Worm (Caenorhabditis elegans): Measurements from ENCODE around the gene nuo-3.

nuo-3 gene

ce11 chrIV:14793900-14794624 is 3.3 kb downstream of the nuo-3 start (continued):
- 0 out of 2 replicates have a peak, but pooled peaks have one; percentile 6 for TF ChIP-seq pbrm-1 (GFP tag; IDR thresholded peaks at IDR 0.05)
- TF ChIP-seq C06A6.2 (GFP tag; conservative IDR thresholded peaks at IDR 0.05) = no peak
- no peak for TF ChIP-seq tlf-1 (GFP tag; optimal IDR thresholded peaks at IDR 0.05)
- TF ChIP-seq ztf-28 (GFP tag; IDR thresholded peaks at IDR 0.05) = no peak
- TF ChIP-seq B0035.1 (tag; optimal IDR thresholded peaks at IDR 0.05) = no peak
- no peak for TF ChIP-seq lsl-1 (GFP tag; optimal IDR thresholded peaks at IDR 0.05)
- no peak for TF ChIP-seq chd-7 (tag; optimal IDR thresholded peaks at IDR 0.05)
- no peak for TF ChIP-seq ccch-3 (GFP tag; optimal IDR thresholded peaks at IDR 0.05)
- TF ChIP-seq K12H6.12 (tag; optimal IDR thresholded peaks at IDR 0.05) = peak; percentile 66
- no peak for TF ChIP-seq egl-18 (GFP tag; IDR thresholded peaks at IDR 0.05)
- TF ChIP-seq ztf-26 (tag; optimal IDR thresholded peaks at IDR 0.05) = peak; percentile 43
- no peak for TF ChIP-seq ztf-22 (GFP tag; optimal IDR thresholded peaks at IDR 0.05)
- peak; percentile 15 for TF ChIP-seq snpc-4 (GFP tag; optimal IDR thresholded peaks at IDR 0.05)
- peak in 1 of 4 experiments; percentile 3 for TF ChIP-seq snpc-4 (tag; optimal IDR thresholded peaks at IDR 0.05)
- TF ChIP-seq snpc-1.1 (tag; optimal IDR thresholded peaks at IDR 0.05; ENCODE audit: insufficient read depth) = no peak
- TF ChIP-seq athp-1 (tag; optimal IDR thresholded peaks at IDR 0.05) = no peak
- no peak for TF ChIP-seq dox-1 (GFP tag; IDR thresholded peaks at IDR 0.05)
- 0 out of 2 replicates have a peak, but pooled peaks have one; percentile 36 for TF ChIP-seq F37B4.10 (GFP tag; IDR thresholded peaks at IDR 0.05)
- peak; percentile 45 for TF ChIP-seq lin-40 (tag; optimal IDR thresholded peaks at IDR 0.05)
- no peak for TF ChIP-seq C17E4.6 (GFP tag; IDR thresholded peaks at IDR 0.05)
- TF ChIP-seq attf-3 (GFP tag; conservative IDR thresholded peaks at IDR 0.05) = 0 out of 2 replicates have a peak, but pooled peaks have one; percentile 23
- no peak for TF ChIP-seq die-1 (tag; optimal IDR thresholded peaks at IDR 0.05)
- peak; percentile 64 for TF ChIP-seq nhr-80 (tag; optimal IDR thresholded peaks at IDR 0.05)
- TF ChIP-seq xnd-1 (tag; optimal IDR thresholded peaks at IDR 0.05) = no peak
- TF ChIP-seq cebp-1 (GFP tag; IDR thresholded peaks at IDR 0.05) = no peak
- no peak for TF ChIP-seq cebp-1 (tag; optimal IDR thresholded peaks at IDR 0.05)
- peak; percentile 34 for TF ChIP-seq ama-1 (optimal IDR thresholded peaks at IDR 0.05)
- no peak for TF ChIP-seq ama-1 (GFP tag; optimal IDR thresholded peaks at IDR 0.05)
- TF ChIP-seq Y53F4B.3 (GFP tag; IDR thresholded peaks at IDR 0.05) = no peak
- TF ChIP-seq lin-35 (GFP tag; optimal IDR thresholded peaks at IDR 0.05) = peak in 1 of 3 experiments; percentile 13
- no peak for TF ChIP-seq sptf-2 (GFP tag; optimal IDR thresholded peaks at IDR 0.05)
- no peak; the same call in 1 of the 2 replicates for TF ChIP-seq mcd-1 (GFP tag; IDR thresholded peaks at IDR 0.05)
- no peak for TF ChIP-seq hlh-12 (tag; optimal IDR thresholded peaks at IDR 0.05)
- no peak for TF ChIP-seq mxl-1 (tag; optimal IDR thresholded peaks at IDR 0.05)
- TF ChIP-seq nfyb-1 (GFP tag; IDR thresholded peaks at IDR 0.05) = 0 out of 2 replicates have a peak, but pooled peaks have one; percentile 30
- no peak for TF ChIP-seq ets-4 (GFP tag; optimal IDR thresholded peaks at IDR 0.05)
- no peak for TF ChIP-seq F49E8.2 (tag; optimal IDR thresholded peaks at IDR 0.05; ENCODE audit: insufficient read depth)

- peak; percentile 4 for TF ChIP-seq snpc-1.3 (tag; optimal IDR thresholded peaks at IDR 0.05; ENCODE audit: insufficient read depth)
- TF ChIP-seq T26A5.8 (tag; optimal IDR thresholded peaks at IDR 0.05) = no peak
- TF ChIP-seq ztf-18 (tag; optimal IDR thresholded peaks at IDR 0.05) = peak; percentile 13
- TF ChIP-seq rec-8 (tag; optimal IDR thresholded peaks at IDR 0.05) = no peak
- no peak for TF ChIP-seq T07F8.4 (tag; optimal IDR thresholded peaks at IDR 0.05)
- no peak for TF ChIP-seq bed-1 (GFP tag; IDR thresholded peaks at IDR 0.05)
- TF ChIP-seq fkh-3 (tag; optimal IDR thresholded peaks at IDR 0.05) = no peak
- TF ChIP-seq nfya-1 (tag; optimal IDR thresholded peaks at IDR 0.05; ENCODE audit: borderline replicate concordance, insufficient read depth) = no peak
- peak; percentile 65; the same call in 1 of the 2 replicates for TF ChIP-seq attf-6 (GFP tag; IDR thresholded peaks at IDR 0.05)
- TF ChIP-seq tbx-9 (tag; optimal IDR thresholded peaks at IDR 0.05; ENCODE audit: borderline replicate concordance) = no peak
- no peak for TF ChIP-seq rpc-1 (optimal IDR thresholded peaks at IDR 0.05)
- TF ChIP-seq rpc-1 (tag; optimal IDR thresholded peaks at IDR 0.05) = no peak
Observed at ce11 chrIV:14792602-14793232, 4.6 kb downstream of the nuo-3 start, which contains the start of gene gdi-1. Gene gdi-1 (minus strand): TSS chrIV:14792887.
